Worm (Caenorhabditis elegans) whole organism, late embryonic: ENCODE results near the gene C06E7.2.

ENCODE experiments used
- F13H6.1 ChIP-seq: sonication (generic microtip); optimal IDR thresholded peaks from 2 replicates; lab custom pipeline; 2016; ENCODE audit warnings: missing genetic modification characterization, missing compliant biosample characterization
- ceh-19 ChIP-seq: fragments of 200-800 bp; sonication (Bioruptor generic); optimal IDR thresholded peaks from 2 replicates; lab custom pipeline; 2018; ENCODE audit warnings: mild to moderate bottlenecking, missing genetic modification characterization, missing compliant biosample characterization
- dve-1 ChIP-seq: sonication (generic microtip); optimal IDR thresholded peaks from 2 replicates; lab custom pipeline; 2017; ENCODE audit warnings: antibody characterized with exemption, mild to moderate bottlenecking, missing genetic modification characterization, missing compliant biosample characterization
- hlh-30 ChIP-seq: sonication (generic microtip); optimal IDR thresholded peaks from 2 replicates; lab custom pipeline; 2017; ENCODE audit warnings: antibody characterized with exemption, missing genetic modification characterization, missing compliant biosample characterization; ENCODE audit not compliant: insufficient read depth
- mec-3 ChIP-seq: sonication (generic microtip); optimal IDR thresholded peaks from 2 replicates; lab custom pipeline; 2016; ENCODE audit warnings: borderline replicate concordance, missing genetic modification characterization, missing compliant biosample characterization
- pat-9 ChIP-seq: fragments of 200-800 bp; sonication (Bioruptor generic); optimal IDR thresholded peaks from 2 replicates; lab custom pipeline; 2018; ENCODE audit warnings: mild to moderate bottlenecking, missing genetic modification characterization, moderate library complexity, missing compliant biosample characterization
- pha-2 ChIP-seq: sonication (generic microtip); optimal IDR thresholded peaks from 2 replicates; lab custom pipeline; 2017; ENCODE audit warnings: mild to moderate bottlenecking, missing genetic modification characterization, missing compliant biosample characterization
- pqm-1 ChIP-seq: sonication (generic microtip); optimal IDR thresholded peaks from 2 replicates; lab custom pipeline; 2016; ENCODE audit warnings: missing genetic modification characterization, missing compliant biosample characterization
- sdc-2 ChIP-seq: sonication (generic microtip); optimal IDR thresholded peaks from 2 replicates; lab custom pipeline; 2016; ENCODE audit warnings: missing genotype, missing genetic modification characterization, missing compliant biosample characterization
- sox-4 ChIP-seq: sonication (generic microtip); optimal IDR thresholded peaks from 2 replicates; lab custom pipeline; 2017; ENCODE audit warnings: mild to moderate bottlenecking, missing genetic modification characterization, inconsistent platforms, missing compliant biosample characterization
- zip-5 ChIP-seq: sonication (generic microtip); optimal IDR thresholded peaks from 2 replicates; lab custom pipeline; 2016; ENCODE audit warnings: missing genetic modification characterization, missing compliant biosample characterization

- TF ChIP-seq sdc-2 = no peak
- no peak for TF ChIP-seq zip-5 (tag; lab: Kevin White, UChicago)
- TF ChIP-seq pqm-1 (tag; lab: Kevin White, UChicago) = no peak
- no peak for TF ChIP-seq mec-3
- no peak for TF ChIP-seq pat-9 (tag; lab: Kevin White, UChicago)
- no peak for TF ChIP-seq F13H6.1
- no peak for TF ChIP-seq ceh-19 (GFP tag; lab: Kevin White, UChicago)
- TF ChIP-seq hlh-30 (tag; lab: Kevin White, UChicago) = no peak
- no peak for TF ChIP-seq dve-1
- TF ChIP-seq pha-2 = no peak
- TF ChIP-seq sox-4 (tag; lab: Kevin White, UChicago) = no peak
Measured at ce11 chrIV:5865818-5866217, 26.5 kb downstream of the C06E7.2 start, which contains the start of gene spe-27.
